Worm (Caenorhabditis elegans) whole organism, L3 larva: Measurements from ENCODE around the gene fbxa-29.

Experiments used
- ZK546.5 ChIP-seq: sonication (generic microtip); optimal IDR thresholded peaks from 2 replicates; lab custom pipeline; 2017; ENCODE audit warnings: missing biosample characterization, missing genetic modification characterization
- ceh-16 ChIP-seq: sonication (generic microtip); optimal IDR thresholded peaks from 2 replicates; lab custom pipeline; 2017; ENCODE audit warnings: missing biosample characterization, missing genetic modification characterization
- ceh-9 ChIP-seq: sonication (generic microtip); optimal IDR thresholded peaks from 2 replicates; lab custom pipeline; 2018; ENCODE audit warnings: missing biosample characterization, missing genetic modification characterization
- egl-27 ChIP-seq: sonication (generic microtip); optimal IDR thresholded peaks from 4 replicates; lab custom pipeline; 2017; ENCODE audit warnings: missing biosample characterization, missing genetic modification reagents, missing genetic modification characterization
- egl-5 ChIP-seq: fragments of 150-350 bp; optimal IDR thresholded peaks from 2 replicates; lab custom pipeline; 2017; ENCODE audit warnings: missing biosample characterization, missing genetic modification reagents, missing genetic modification characterization, inconsistent platforms
- elt-2 ChIP-seq: sonication (generic microtip); optimal IDR thresholded peaks from 2 replicates; lab custom pipeline; 2016; ENCODE audit warnings: missing genetic modification reagents, mild to moderate bottlenecking, missing genetic modification characterization, missing compliant biosample characterization
- fkh-2 ChIP-seq: fragments of 150-350 bp; optimal IDR thresholded peaks from 2 replicates; lab custom pipeline; 2014; ENCODE audit warnings: missing biosample characterization, missing genetic modification reagents, missing genetic modification characterization
- fos-1 ChIP-seq: fragments of 150-350 bp; optimal IDR thresholded peaks from 2 replicates; lab custom pipeline; 2014; ENCODE audit warnings: missing biosample characterization, missing genetic modification characterization
- jun-1 ChIP-seq: fragments of 150-350 bp; optimal IDR thresholded peaks from 2 replicates; lab custom pipeline; 2014; ENCODE audit warnings: missing biosample characterization, missing genetic modification reagents, missing genetic modification characterization
- lin-15B ChIP-seq: fragments of 150-350 bp; optimal IDR thresholded peaks from 2 replicates; lab custom pipeline; 2014; ENCODE audit warnings: missing biosample characterization, missing genetic modification characterization
- lsy-12 ChIP-seq: sonication (generic microtip); optimal IDR thresholded peaks from 2 replicates; lab custom pipeline; 2016; ENCODE audit warnings: mild to moderate bottlenecking, missing genetic modification characterization, missing compliant biosample characterization
- mml-1 ChIP-seq: fragments of 150-350 bp; sonication (generic microtip); optimal IDR thresholded peaks from 3 replicates; lab custom pipeline; 2014; ENCODE audit warnings: missing biosample characterization, missing genetic modification characterization
- nhr-237 ChIP-seq: fragments of 150-350 bp; optimal IDR thresholded peaks from 2 replicates; lab custom pipeline; 2014; ENCODE audit warnings: missing biosample characterization, missing genetic modification characterization
- nhr-76 ChIP-seq: fragments of 150-350 bp; sonication (generic microtip); optimal IDR thresholded peaks from 5 replicates; lab custom pipeline; 2014; ENCODE audit warnings: missing biosample characterization, missing genetic modification characterization
- nhr-77 ChIP-seq: fragments of 150-350 bp; optimal IDR thresholded peaks from 2 replicates; lab custom pipeline; 2014; ENCODE audit warnings: missing biosample characterization, missing genetic modification characterization
- pha-4 ChIP-seq: fragments of 150-350 bp; optimal IDR thresholded peaks from 2 replicates; lab custom pipeline; 2014; ENCODE audit warnings: missing biosample characterization, missing genetic modification reagents, missing genetic modification characterization
- pqm-1 ChIP-seq: fragments of 150-350 bp; optimal IDR thresholded peaks from 2 replicates; lab custom pipeline; 2017; ENCODE audit warnings: missing biosample characterization, missing genetic modification characterization, inconsistent platforms
- snpc-4 ChIP-seq: fragments of 150-350 bp; optimal IDR thresholded peaks from 2 replicates; lab custom pipeline; 2014; ENCODE audit warnings: missing biosample characterization, missing genetic modification characterization
- zag-1 ChIP-seq: fragments of 150-350 bp; optimal IDR thresholded peaks from 2 replicates; lab custom pipeline; 2014; ENCODE audit warnings: missing biosample characterization, missing genetic modification characterization
- ztf-11 ChIP-seq: fragments of 150-350 bp; optimal IDR thresholded peaks from 2 replicates; lab custom pipeline; 2014; ENCODE audit warnings: missing biosample characterization, missing genetic modification characterization

Gene fbxa-29

ce11 chrIII:1225116-1225515 is 48.4 kb downstream of the fbxa-29 start:
- TF ChIP-seq lsy-12 (no peak), egl-27 (tag; lab: Kevin White, UChicago) (no peak), elt-2 (tag; lab: Kevin White, UChicago) (peak; percentile 27)

ce11 chrIII:1223319-1224093 is 50.0 kb downstream of the fbxa-29 start:
- no peak for TF ChIP-seq lin-15B (tag; lab: Kevin White, UChicago)
- no peak for TF ChIP-seq fos-1 (tag; lab: Kevin White, UChicago)
- TF ChIP-seq elt-2 (tag; lab: Kevin White, UChicago) = peak; percentile 65
- TF ChIP-seq ztf-11 (tag; lab: Kevin White, UChicago) = no peak
- no peak for TF ChIP-seq ceh-16 (tag; lab: Kevin White, UChicago)
- TF ChIP-seq jun-1 (tag; lab: Kevin White, UChicago) = peak; percentile 37
- no peak for TF ChIP-seq fkh-2
- no peak for TF ChIP-seq egl-5 (tag; lab: Kevin White, UChicago)
- no peak for TF ChIP-seq ZK546.5 (tag; lab: Kevin White, UChicago)
- no peak for TF ChIP-seq snpc-4
- TF ChIP-seq nhr-76 = no peak
- TF ChIP-seq nhr-77 = no peak
- peak; percentile 38 for TF ChIP-seq pqm-1 (tag; lab: Kevin White, UChicago)
- TF ChIP-seq zag-1 (tag; lab: Kevin White, UChicago) = no peak
- TF ChIP-seq nhr-237 (tag; lab: Kevin White, UChicago) = no peak
- TF ChIP-seq lsy-12 = no peak
- no peak for TF ChIP-seq mml-1 (tag; lab: Kevin White, UChicago)
- peak; percentile 92 for TF ChIP-seq pha-4 (tag; lab: Kevin White, UChicago)

- TF ChIP-seq elt-2 (tag; lab: Kevin White, UChicago) (peak; percentile 74), ceh-9 (tag; lab: Kevin White, UChicago) (no peak)
Observed at ce11 chrIII:1221995-1222394, 51.5 kb downstream of the fbxa-29 start.
